Worm (Caenorhabditis elegans): ENCODE results near the gene set-4.

DNA sequence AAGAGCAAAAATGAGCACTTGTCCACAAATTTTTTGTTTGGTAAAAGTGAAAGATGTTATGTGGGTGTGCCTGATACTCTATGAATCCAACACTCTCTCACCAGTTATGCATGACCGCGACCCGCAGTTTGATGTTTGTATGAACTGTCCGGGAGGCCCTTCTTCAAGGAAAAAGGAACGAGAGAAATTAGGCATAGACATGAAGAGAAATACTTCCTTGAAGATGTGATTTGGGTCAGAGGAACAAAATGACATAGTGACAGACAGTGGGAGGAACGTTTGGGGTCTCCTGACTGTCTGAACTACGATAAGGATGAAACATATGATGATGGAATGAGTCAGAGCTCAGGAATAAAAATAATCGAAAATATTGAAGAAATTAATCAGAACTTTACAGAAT is 9.9 kb upstream of the set-4 start:
- TF ChIP-seq ceh-43 (GFP tag; optimal IDR thresholded peaks at IDR 0.05) (no peak), nhr-12 (tag; optimal IDR thresholded peaks at IDR 0.05) (no peak), drap-1 (GFP tag; optimal IDR thresholded peaks at IDR 0.05) (no peak), ces-1 (GFP tag; optimal IDR thresholded peaks at IDR 0.05) (no peak), pha-4 (tag; optimal IDR thresholded peaks at IDR 0.05) (no peak), ztf-11 (tag; optimal IDR thresholded peaks at IDR 0.05) (no peak), lin-13 (tag; optimal IDR thresholded peaks at IDR 0.05) (no peak), unc-39 (tag; optimal IDR thresholded peaks at IDR 0.05) (no peak), mls-2 (tag; optimal IDR thresholded peaks at IDR 0.05) (no peak), lsy-2 (tag; optimal IDR thresholded peaks at IDR 0.05) (no peak), elt-3 (tag; optimal IDR thresholded peaks at IDR 0.05) (no peak), elt-1 (tag; optimal IDR thresholded peaks at IDR 0.05; ENCODE audit: borderline replicate concordance, insufficient read depth) (no peak), zip-8 (tag; optimal IDR thresholded peaks at IDR 0.05) (no peak), flh-1 (GFP tag; optimal IDR thresholded peaks at IDR 0.05) (no peak)
